Fruit fly (Drosophila melanogaster) whole organism, embryonic: Measurements from ENCODE around the gene ida.

Experiments
- Abd-B ChIP-seq: fragments of 200-800 bp; sonication (Bioruptor generic); optimal IDR thresholded peaks from 2 replicates; lab custom pipeline; 2018; ENCODE audit warnings: missing biosample characterization, mild to moderate bottlenecking, missing genetic modification characterization, moderate library complexity
- Atf3 ChIP-seq: fragments of 200-800 bp; sonication (Bioruptor generic); optimal IDR thresholded peaks from 3 replicates; lab custom pipeline; 2016; ENCODE audit warnings: missing biosample characterization, missing genetic modification characterization
- Bdp1 ChIP-seq: fragments of 200-800 bp; sonication (Bioruptor generic); optimal IDR thresholded peaks from 3 replicates; lab custom pipeline; 2016; ENCODE audit warnings: missing biosample characterization, missing genetic modification characterization
- CG10209 ChIP-seq: fragments of 200-800 bp; sonication (Bioruptor generic); optimal IDR thresholded peaks from 3 replicates; lab custom pipeline; 2017; ENCODE audit warnings: missing biosample characterization, mild to moderate bottlenecking, missing genetic modification characterization, missing genetic modification reagents
- CG12155 ChIP-seq: fragments of 200-800 bp; sonication (Bioruptor generic); optimal IDR thresholded peaks from 3 replicates; lab custom pipeline; 2016; ENCODE audit warnings: missing biosample characterization, missing genetic modification characterization
- CG14441 ChIP-seq: fragments of 200-800 bp; sonication (Bioruptor generic); IDR thresholded peaks from 2 replicates; pipeline ENCODE4 v1.3.6; 2022; ENCODE audit warnings: missing biosample characterization, missing genetic modification characterization
- CG18476 ChIP-seq: fragments of 200-800 bp; sonication (Bioruptor generic); optimal IDR thresholded peaks from 2 replicates; lab custom pipeline; 2016; ENCODE audit warnings: missing biosample characterization, mild to moderate bottlenecking, missing genetic modification characterization
- CG18619 ChIP-seq: fragments of 200-800 bp; sonication (Bioruptor generic); optimal IDR thresholded peaks from 3 replicates; lab custom pipeline; 2017; ENCODE audit warnings: missing biosample characterization, mild to moderate bottlenecking, missing genetic modification characterization
- CG31441 ChIP-seq: fragments of 200-800 bp; sonication (Bioruptor generic); IDR thresholded peaks from 2 replicates; pipeline ENCODE4 v1.3.6; 2022; ENCODE audit warnings: missing biosample characterization, missing genetic modification characterization
- CG42726 ChIP-seq: fragments of 200-800 bp; sonication (Bioruptor generic); IDR thresholded peaks from 2 replicates; pipeline ENCODE4 v1.3.6; 2022; ENCODE audit warnings: missing biosample characterization, missing genetic modification characterization; ENCODE audit not compliant: partially characterized antibody
- CG43689 ChIP-seq: fragments of 200-800 bp; sonication (Bioruptor generic); IDR thresholded peaks from 2 replicates; pipeline ENCODE4 v1.3.6; 2022; ENCODE audit warnings: missing biosample characterization, missing genetic modification characterization
- CG4424 ChIP-seq: fragments of 200-800 bp; sonication (Bioruptor generic); optimal IDR thresholded peaks from 3 replicates; lab custom pipeline; 2016; ENCODE audit warnings: missing biosample characterization, missing genetic modification characterization
- CG4707 ChIP-seq: fragments of 200-800 bp; sonication (Bioruptor generic); optimal IDR thresholded peaks from 2 replicates; lab custom pipeline; 2018; ENCODE audit warnings: missing biosample characterization, mild to moderate bottlenecking, missing genetic modification characterization, moderate library complexity
- CG6254 ChIP-seq: fragments of 200-800 bp; sonication (Bioruptor generic); optimal IDR thresholded peaks from 3 replicates; lab custom pipeline; 2017; ENCODE audit warnings: mild to moderate bottlenecking, missing biosample characterization, missing genetic modification reagents, missing genetic modification characterization
- CG6765 ChIP-seq: fragments of 200-800 bp; sonication (Bioruptor generic); optimal IDR thresholded peaks from 3 replicates; lab custom pipeline; 2017; ENCODE audit warnings: missing biosample characterization, mild to moderate bottlenecking, missing genetic modification characterization
- CG7372 ChIP-seq: fragments of 200-800 bp; sonication (Bioruptor generic); IDR thresholded peaks from 2 replicates; pipeline ENCODE4 v1.3.6; 2022; ENCODE audit warnings: missing biosample characterization, missing genetic modification characterization
- Chrac-16 ChIP-seq: fragments of 200-800 bp; sonication (Bioruptor generic); optimal IDR thresholded peaks from 3 replicates; lab custom pipeline; 2016; ENCODE audit warnings: missing biosample characterization, missing genetic modification characterization
- D ChIP-seq, 2 experiments: fragments of 200-800 bp in 1 of 2; fragments of >200 bp in 1 of 2; sonication (Bioruptor generic) in 1 of 2; optimal IDR thresholded peaks; 2 replicates in 1 of 2; 3 replicates in 1 of 2; lab custom pipeline; 2017; ENCODE audit warnings: mild to moderate bottlenecking in 1 of 2, missing biosample characterization in 1 of 2, missing genetic modification characterization in 1 of 2, missing genetic modification reagents in 1 of 2
- D19A ChIP-seq: fragments of 200-800 bp; optimal IDR thresholded peaks from 3 replicates; lab custom pipeline; 2019; ENCODE audit warnings: missing biosample characterization, mild to moderate bottlenecking, missing genetic modification characterization, moderate library complexity
- Dad ChIP-seq: fragments of 200-800 bp; sonication (Bioruptor generic); optimal IDR thresholded peaks from 3 replicates; lab custom pipeline; 2016; ENCODE audit warnings: missing biosample characterization, missing genetic modification characterization
- Dek ChIP-seq: fragments of 200-800 bp; sonication (Bioruptor generic); optimal IDR thresholded peaks from 3 replicates; lab custom pipeline; 2019; ENCODE audit warnings: missing biosample characterization, mild to moderate bottlenecking, missing genetic modification characterization, moderate library complexity
- Dfd ChIP-seq, 2 experiments: fragments of >200 bp; optimal IDR thresholded peaks; 2 replicates each; lab custom pipeline; 2017; ENCODE audit warnings: missing biosample characterization in 2 of 2, missing genetic modification characterization in 2 of 2
- Fer3 ChIP-seq: fragments of 200-800 bp; sonication (Bioruptor generic); optimal IDR thresholded peaks from 2 replicates; lab custom pipeline; 2018; ENCODE audit warnings: missing biosample characterization, mild to moderate bottlenecking, missing genetic modification characterization, moderate library complexity
- GATAe ChIP-seq: fragments of 200-800 bp; sonication (Bioruptor generic); conservative IDR thresholded peaks from 2 replicates; pipeline ENCODE4 v1.3.6; 2022; ENCODE audit warnings: missing biosample characterization, missing genetic modification characterization
- Hr78 ChIP-seq, 2 experiments: fragments of 200-800 bp in 1 of 2; fragments of >200 bp in 1 of 2; sonication (Bioruptor generic) in 1 of 2; optimal IDR thresholded peaks; 2 replicates each; lab custom pipeline; 2017 to 2019; ENCODE audit warnings: missing biosample characterization in 2 of 2, missing genetic modification characterization in 2 of 2, mild to moderate bottlenecking in 1 of 2, moderate library complexity in 1 of 2
- Mad ChIP-seq: fragments of 200-800 bp; sonication (Bioruptor generic); optimal IDR thresholded peaks from 2 replicates; lab custom pipeline; 2016; ENCODE audit warnings: missing biosample characterization, missing genetic modification characterization
- NK7.1 ChIP-seq: fragments of 200-800 bp; sonication (Bioruptor generic); optimal IDR thresholded peaks from 3 replicates; lab custom pipeline; 2016; ENCODE audit warnings: missing biosample characterization, missing genetic modification characterization
- Side ChIP-seq: fragments of 200-800 bp; sonication (Bioruptor generic); optimal IDR thresholded peaks from 2 replicates; lab custom pipeline; 2016; ENCODE audit warnings: missing biosample characterization, missing genetic modification characterization
- Sox102F ChIP-seq: fragments of 200-800 bp; sonication (Bioruptor generic); optimal IDR thresholded peaks from 2 replicates; lab custom pipeline; 2018; ENCODE audit warnings: missing biosample characterization, mild to moderate bottlenecking, missing genetic modification characterization, moderate library complexity
- Trl ChIP-seq, 3 experiments: fragments of >200 bp in 2 of 3; fragments of 200-800 bp in 1 of 3; sonication (Bioruptor generic) in 1 of 3; optimal IDR thresholded peaks; 2 replicates in 1 of 3; 3 replicates in 2 of 3; lab custom pipeline; 2016 to 2017; ENCODE audit warnings: missing biosample characterization in 1 of 3, missing genetic modification characterization in 1 of 3
- amos ChIP-seq: fragments of 200-800 bp; sonication (Bioruptor generic); IDR thresholded peaks from 2 replicates; pipeline ENCODE4 v1.3.6; 2022; ENCODE audit warnings: missing biosample characterization, missing genetic modification characterization; ENCODE audit not compliant: partially characterized antibody
- crp ChIP-seq, 2 experiments: fragments of 200-800 bp; sonication (Bioruptor generic); optimal IDR thresholded peaks; 2 replicates in 1 of 2; 3 replicates in 1 of 2; lab custom pipeline; 2017; ENCODE audit warnings: missing biosample characterization in 2 of 2, missing genetic modification characterization in 2 of 2, mild to moderate bottlenecking in 1 of 2, moderate library complexity in 1 of 2
- exex ChIP-seq: fragments of 200-800 bp; sonication (Bioruptor generic); optimal IDR thresholded peaks from 4 replicates; lab custom pipeline; 2018; ENCODE audit warnings: missing biosample characterization, mild to moderate bottlenecking, missing genetic modification characterization, moderate library complexity
- eyg ChIP-seq: fragments of 200-800 bp; sonication (Bioruptor generic); optimal IDR thresholded peaks from 3 replicates; lab custom pipeline; 2016; ENCODE audit warnings: missing biosample characterization, missing genetic modification characterization
- grn ChIP-seq: fragments of 200-800 bp; sonication (Bioruptor generic); optimal IDR thresholded peaks from 3 replicates; lab custom pipeline; 2017; ENCODE audit warnings: missing biosample characterization, missing genetic modification characterization
- gsb-n ChIP-seq: fragments of 200-800 bp; sonication (Bioruptor generic); optimal IDR thresholded peaks from 3 replicates; lab custom pipeline; 2018; ENCODE audit warnings: missing biosample characterization, mild to moderate bottlenecking, missing genetic modification characterization
- ken ChIP-seq: fragments of 200-800 bp; sonication (Bioruptor generic); IDR thresholded peaks from 3 replicates; pipeline ENCODE4 v1.3.6; 2022; ENCODE audit warnings: missing biosample characterization, missing genetic modification characterization
- lilli ChIP-seq: fragments of 200-800 bp; sonication (Bioruptor generic); optimal IDR thresholded peaks from 3 replicates; lab custom pipeline; 2016; ENCODE audit warnings: missing biosample characterization, missing genetic modification characterization
- nerfin-2 ChIP-seq: fragments of 200-800 bp; sonication (Bioruptor generic); IDR thresholded peaks from 2 replicates; pipeline ENCODE4 v1.3.6; 2022; ENCODE audit warnings: missing biosample characterization, missing genetic modification characterization; ENCODE audit not compliant: partially characterized antibody
- nmo ChIP-seq: fragments of 200-800 bp; sonication (Bioruptor generic); optimal IDR thresholded peaks from 2 replicates; lab custom pipeline; 2018; ENCODE audit warnings: missing biosample characterization, mild to moderate bottlenecking, missing genetic modification characterization, moderate library complexity
- pnt ChIP-seq: fragments of 200-800 bp; sonication (Bioruptor generic); optimal IDR thresholded peaks from 3 replicates; lab custom pipeline; 2016; ENCODE audit warnings: missing biosample characterization, missing genetic modification characterization
- pros ChIP-seq: fragments of 200-800 bp; sonication (Bioruptor generic); optimal IDR thresholded peaks from 3 replicates; lab custom pipeline; 2019; ENCODE audit warnings: missing biosample characterization, mild to moderate bottlenecking, missing genetic modification characterization, moderate library complexity
- psq ChIP-seq: fragments of 200-800 bp; sonication (Bioruptor generic); optimal IDR thresholded peaks from 2 replicates; lab custom pipeline; 2017; ENCODE audit warnings: missing biosample characterization, missing genetic modification characterization
- sens-2 ChIP-seq: fragments of 200-800 bp; sonication (Bioruptor generic); IDR thresholded peaks from 2 replicates; pipeline ENCODE4 v1.3.6; 2022; ENCODE audit warnings: missing biosample characterization, missing genetic modification characterization
- seq ChIP-seq: fragments of 200-800 bp; sonication (Bioruptor generic); IDR thresholded peaks from 2 replicates; pipeline ENCODE4 v1.3.6; 2022; ENCODE audit warnings: missing biosample characterization, missing genetic modification characterization
- sim ChIP-seq: fragments of 200-800 bp; sonication (Bioruptor generic); IDR thresholded peaks from 2 replicates; pipeline ENCODE4 v1.3.6; 2022; ENCODE audit warnings: missing biosample characterization, missing genetic modification characterization
- stwl ChIP-seq: fragments of 200-800 bp; sonication (Bioruptor generic); optimal IDR thresholded peaks from 3 replicates; lab custom pipeline; 2018; ENCODE audit warnings: missing biosample characterization, mild to moderate bottlenecking, missing genetic modification characterization, moderate library complexity
- sug ChIP-seq: fragments of 200-800 bp; optimal IDR thresholded peaks from 2 replicates; lab custom pipeline; 2019; ENCODE audit warnings: missing biosample characterization, mild to moderate bottlenecking, missing genetic modification characterization, moderate library complexity
- unpg ChIP-seq: fragments of 200-800 bp; sonication (Bioruptor generic); optimal IDR thresholded peaks from 3 replicates; lab custom pipeline; 2018; ENCODE audit warnings: missing biosample characterization, mild to moderate bottlenecking, missing genetic modification characterization, moderate library complexity
- wor ChIP-seq: fragments of 200-800 bp; sonication (Bioruptor generic); IDR thresholded peaks from 2 replicates; pipeline ENCODE4 v1.3.6; 2022; ENCODE audit warnings: missing biosample characterization, missing genetic modification characterization

Gene ida

dm6 chr3L:3875004-3875403 lies 30.1 kb upstream of the ida start (continued):
- TF ChIP-seq stwl (tag; lab: Kevin White, UChicago) = no peak
- TF ChIP-seq seq (GFP tag; lab: Robert Waterston, UW) = no peak
- TF ChIP-seq CG18476 = peak; percentile 21
- TF ChIP-seq nmo (GFP tag; lab: Kevin White, UChicago) = peak; percentile 50
- TF ChIP-seq CG18619 (GFP tag; lab: Kevin White, UChicago) = no peak
- TF ChIP-seq gsb-n (tag; lab: Kevin White, UChicago) = peak; percentile 61
- no peak for TF ChIP-seq grn (GFP tag; lab: Kevin White, UChicago)
- TF ChIP-seq CG7372 = 0 out of 2 replicates have a peak, but pooled peaks have one; percentile 17
- no peak for TF ChIP-seq CG14441 (GFP tag; lab: Robert Waterston, UW)
- TF ChIP-seq CG10209 (GFP tag; lab: Kevin White, UChicago) = peak; percentile 25
- TF ChIP-seq Dek = no peak
- TF ChIP-seq sug = no peak
- no peak for TF ChIP-seq psq (GFP tag; lab: Kevin White, UChicago)
- peak; percentile 44 for TF ChIP-seq unpg
- no peak for TF ChIP-seq Mad (GFP tag; lab: Kevin White, UChicago)
- no peak for TF ChIP-seq Dfd (GFP tag; optimal IDR thresholded peaks at IDR 0.05; lab: Kevin White, UChicago)
- no peak for TF ChIP-seq Side (GFP tag; lab: Kevin White, UChicago)
- TF ChIP-seq wor (GFP tag; lab: Robert Waterston, UW) = no peak
- TF ChIP-seq Fer3 = no peak
- peak; percentile 16 for TF ChIP-seq lilli (GFP tag; lab: Kevin White, UChicago)
- TF ChIP-seq eyg (GFP tag; lab: Kevin White, UChicago) = no peak
- TF ChIP-seq D19A = peak; percentile 26
- no peak for TF ChIP-seq NK7.1
- TF ChIP-seq exex (tag; lab: Kevin White, UChicago) = no peak
- no peak for TF ChIP-seq crp (GFP tag; optimal IDR thresholded peaks at IDR 0.05; lab: Kevin White, UChicago)
- TF ChIP-seq nerfin-2 = no peak
- no peak for TF ChIP-seq Hr78 (GFP tag; optimal IDR thresholded peaks at IDR 0.05; lab: Kevin White, UChicago)
- peak; percentile 55 for TF ChIP-seq Chrac-16
- no peak for TF ChIP-seq GATAe (GFP tag; lab: Robert Waterston, UW)
- no peak for TF ChIP-seq D (optimal IDR thresholded peaks at IDR 0.05; lab: Kevin White, UChicago)
- TF ChIP-seq D (GFP tag; optimal IDR thresholded peaks at IDR 0.05; lab: Kevin White, UChicago) = no peak
- no peak for TF ChIP-seq CG42726 (GFP tag; lab: Robert Waterston, UW)
- TF ChIP-seq CG6254 = no peak
- peak; percentile 53 for TF ChIP-seq Sox102F (GFP tag; lab: Kevin White, UChicago)
- TF ChIP-seq ken (GFP tag; lab: Robert Waterston, UW) = no peak
- no peak for TF ChIP-seq Trl (optimal IDR thresholded peaks at IDR 0.05; lab: Kevin White, UChicago)
- peak; percentile 29 for TF ChIP-seq Trl (GFP tag; optimal IDR thresholded peaks at IDR 0.05; lab: Kevin White, UChicago)
- peak; percentile 6 for TF ChIP-seq Atf3 (GFP tag; lab: Kevin White, UChicago)
- peak; percentile 6 for TF ChIP-seq Bdp1 (GFP tag; lab: Kevin White, UChicago)
- no peak for TF ChIP-seq amos
- TF ChIP-seq CG12155 (GFP tag; lab: Kevin White, UChicago) = peak; percentile 1
- no peak for TF ChIP-seq pros (GFP tag; lab: Kevin White, UChicago)
- TF ChIP-seq Dad (GFP tag; lab: Kevin White, UChicago) = no peak
- TF ChIP-seq CG6765 (GFP tag; lab: Kevin White, UChicago) = no peak
- no peak for TF ChIP-seq CG43689 (GFP tag; lab: Robert Waterston, UW)
- TF ChIP-seq sens-2 (GFP tag; lab: Robert Waterston, UW) = no peak
- TF ChIP-seq CG4707 (GFP tag; lab: Kevin White, UChicago) = no peak
- peak; percentile 61 for TF ChIP-seq CG31441 (GFP tag; lab: Robert Waterston, UW)
- peak; percentile 52 for TF ChIP-seq pnt
- peak; percentile 10 for TF ChIP-seq Abd-B
- TF ChIP-seq sim (GFP tag; lab: Robert Waterston, UW) = no peak
- TF ChIP-seq CG4424 (GFP tag; lab: Kevin White, UChicago) = peak; percentile 29
